Fruit fly (Drosophila melanogaster): Measurements from ENCODE around the gene sdk.

The sdk gene

dm6 chrX:765039-765508 is 78.4 kb downstream of the sdk start, which contains the start of gene RpL22 (continued):
- TF ChIP-seq Sox102F (GFP tag; optimal IDR thresholded peaks at IDR 0.05) (peak; percentile 66), Smox (GFP tag; optimal IDR thresholded peaks at IDR 0.05) (peak; percentile 72), pdm3 (GFP tag; optimal IDR thresholded peaks at IDR 0.05) (peak; percentile 67), dac (GFP tag; optimal IDR thresholded peaks at IDR 0.05) (peak; percentile 55), CG8119 (GFP tag; IDR thresholded peaks at IDR 0.05) (peak; percentile 44; the same call in 2 of the 3 replicates), Hr38 (GFP tag; optimal IDR thresholded peaks at IDR 0.05) (no peak), CG31627 (GFP tag; optimal IDR thresholded peaks at IDR 0.05) (peak; percentile 70), CG16779 (tag; optimal IDR thresholded peaks at IDR 0.05) (peak; percentile 75), CG10631 (GFP tag; optimal IDR thresholded peaks at IDR 0.05) (peak; percentile 52), CG6792 (GFP tag; optimal IDR thresholded peaks at IDR 0.05) (peak; percentile 74), fkh (GFP tag; optimal IDR thresholded peaks at IDR 0.05) (peak; percentile 66)

dm6 chrX:766094-766493 is 79.5 kb downstream of the sdk start:
- TF ChIP-seq CG34406 (GFP tag; optimal IDR thresholded peaks at IDR 0.05) (no peak), fd59A (GFP tag; optimal IDR thresholded peaks at IDR 0.05) (peak; percentile 12), Smox (GFP tag; optimal IDR thresholded peaks at IDR 0.05) (no peak), CG3919 (GFP tag; optimal IDR thresholded peaks at IDR 0.05) (no peak), svp (GFP tag) (peak; percentile 41), Lpt (GFP tag; optimal IDR thresholded peaks at IDR 0.05) (no peak), CG8319 (GFP tag; optimal IDR thresholded peaks at IDR 0.05) (no peak), CG6808 (GFP tag; optimal IDR thresholded peaks at IDR 0.05) (peak; percentile 6), Hr39 (GFP tag; optimal IDR thresholded peaks at IDR 0.05) (no peak), CG11762 (GFP tag; optimal IDR thresholded peaks at IDR 0.05; ENCODE audit: insufficient read depth) (no peak), CG11294 (GFP tag; IDR thresholded peaks at IDR 0.05) (no peak), CG11902 (GFP tag; optimal IDR thresholded peaks at IDR 0.05) (no peak), CG15336 (GFP tag; IDR thresholded peaks at IDR 0.05) (no peak), Met (GFP tag; optimal IDR thresholded peaks at IDR 0.05) (no peak), Eip78C (GFP tag) (peak; percentile 4), Ets96B (tag; optimal IDR thresholded peaks at IDR 0.05) (no peak), pdm3 (GFP tag; optimal IDR thresholded peaks at IDR 0.05) (no peak), CG10631 (GFP tag; optimal IDR thresholded peaks at IDR 0.05) (no peak), dsx (GFP tag; optimal IDR thresholded peaks at IDR 0.05; ENCODE audit: poor library complexity, severe bottlenecking) (peak; percentile 7), achi (GFP tag; optimal IDR thresholded peaks at IDR 0.05) (no peak), Ets21C (GFP tag; optimal IDR thresholded peaks at IDR 0.05) (no peak), salr (GFP tag; optimal IDR thresholded peaks at IDR 0.05) (no peak), ss (GFP tag; optimal IDR thresholded peaks at IDR 0.05) (no peak), net (GFP tag; optimal IDR thresholded peaks at IDR 0.05) (peak; percentile 5)

- TF ChIP-seq CG8319 (GFP tag; optimal IDR thresholded peaks at IDR 0.05) (peak; percentile 23), CG11762 (GFP tag; optimal IDR thresholded peaks at IDR 0.05; ENCODE audit: insufficient read depth) (no peak), CG16779 (tag; optimal IDR thresholded peaks at IDR 0.05) (no peak), ss (GFP tag; optimal IDR thresholded peaks at IDR 0.05) (peak; percentile 27 to 70), CG6792 (GFP tag; optimal IDR thresholded peaks at IDR 0.05) (peak; percentile 63), Met (GFP tag; optimal IDR thresholded peaks at IDR 0.05) (peak; percentile 47), fd59A (GFP tag; optimal IDR thresholded peaks at IDR 0.05) (peak; percentile 20), CG31627 (GFP tag; optimal IDR thresholded peaks at IDR 0.05) (peak; percentile 19), fkh (GFP tag; optimal IDR thresholded peaks at IDR 0.05) (peak; percentile 87), CG6276 (GFP tag; optimal IDR thresholded peaks at IDR 0.05) (no peak), salr (GFP tag; optimal IDR thresholded peaks at IDR 0.05) (peak in 1 of 2 experiments; percentile 52), CG6854 (GFP tag; optimal IDR thresholded peaks at IDR 0.05) (peak; percentile 77), spab (GFP tag; optimal IDR thresholded peaks at IDR 0.05) (peak; percentile 16), CG15336 (GFP tag; IDR thresholded peaks at IDR 0.05) (no peak), Lpt (GFP tag; optimal IDR thresholded peaks at IDR 0.05) (no peak), CG8119 (GFP tag; IDR thresholded peaks at IDR 0.05) (no peak), esn (GFP tag; optimal IDR thresholded peaks at IDR 0.05) (peak; percentile 69), CG3032 (tag; optimal IDR thresholded peaks at IDR 0.05) (peak; percentile 25), Gug (GFP tag; IDR thresholded peaks at IDR 0.05) (no peak), dsx (GFP tag; optimal IDR thresholded peaks at IDR 0.05; ENCODE audit: poor library complexity, severe bottlenecking) (peak; percentile 14), CG34406 (GFP tag; optimal IDR thresholded peaks at IDR 0.05) (peak; percentile 53), CG3919 (GFP tag; optimal IDR thresholded peaks at IDR 0.05) (peak; percentile 52), Eip93F (GFP tag; optimal IDR thresholded peaks at IDR 0.05) (no peak), OdsH (GFP tag; optimal IDR thresholded peaks at IDR 0.05) (peak; percentile 36), svp (GFP tag) (no peak), CG11902 (GFP tag; optimal IDR thresholded peaks at IDR 0.05) (no peak), Eip78C (GFP tag) (peak; percentile 89), cyc (GFP tag; optimal IDR thresholded peaks at IDR 0.05) (peak; percentile 19), CG11294 (GFP tag; IDR thresholded peaks at IDR 0.05) (no peak), lz (GFP tag; optimal IDR thresholded peaks at IDR 0.05) (peak; percentile 27), Blimp-1 (GFP tag; optimal IDR thresholded peaks at IDR 0.05) (peak; percentile 44), Sox14 (GFP tag; optimal IDR thresholded peaks at IDR 0.05) (peak; percentile 26), achi (GFP tag; optimal IDR thresholded peaks at IDR 0.05) (peak; percentile 38), net (GFP tag; optimal IDR thresholded peaks at IDR 0.05) (peak; percentile 52)
Measured at dm6 chrX:767928-768327, 81.3 kb downstream of the sdk start.

Data from whole organism, prepupa.